Worm (Caenorhabditis elegans) whole organism, late embryonic: Measurements from ENCODE around the gene ser-2.

Experiments used
- K02D7.2 ChIP-seq: sonication (generic microtip); optimal IDR thresholded peaks from 2 replicates; lab custom pipeline; 2017; ENCODE audit warnings: mild to moderate bottlenecking, missing genetic modification characterization, missing compliant biosample characterization
- ceh-14 ChIP-seq: sonication (generic microtip); optimal IDR thresholded peaks from 2 replicates; lab custom pipeline; 2016; ENCODE audit warnings: missing genotype, missing genetic modification characterization, missing compliant biosample characterization
- ceh-19 ChIP-seq: fragments of 200-800 bp; sonication (Bioruptor generic); optimal IDR thresholded peaks from 2 replicates; lab custom pipeline; 2018; ENCODE audit warnings: mild to moderate bottlenecking, missing genetic modification characterization, missing compliant biosample characterization
- dmd-4 ChIP-seq: sonication (generic microtip); optimal IDR thresholded peaks from 2 replicates; lab custom pipeline; 2016; ENCODE audit warnings: borderline replicate concordance, missing genetic modification characterization, missing compliant biosample characterization
- fkh-10 ChIP-seq: fragments of 150-350 bp; optimal IDR thresholded peaks from 2 replicates; lab custom pipeline; 2014; ENCODE audit warnings: missing biosample characterization, missing genetic modification reagents, missing genetic modification characterization
- hlh-13 ChIP-seq: fragments of 200-800 bp; sonication (Bioruptor generic); optimal IDR thresholded peaks from 2 replicates; lab custom pipeline; 2018; ENCODE audit warnings: mild to moderate bottlenecking, missing genetic modification characterization, missing compliant biosample characterization
- hlh-30 ChIP-seq: sonication (generic microtip); optimal IDR thresholded peaks from 2 replicates; lab custom pipeline; 2017; ENCODE audit warnings: antibody characterized with exemption, missing genetic modification characterization, missing compliant biosample characterization; ENCODE audit not compliant: insufficient read depth
- hlh-6 ChIP-seq: sonication (generic microtip); optimal IDR thresholded peaks from 2 replicates; lab custom pipeline; 2016; ENCODE audit warnings: missing genotype, missing genetic modification characterization, missing compliant biosample characterization
- nhr-232 ChIP-seq: sonication (generic microtip); optimal IDR thresholded peaks from 2 replicates; lab custom pipeline; 2016; ENCODE audit warnings: missing genetic modification characterization, missing compliant biosample characterization
- pha-4 ChIP-seq: fragments of 150-350 bp; optimal IDR thresholded peaks from 2 replicates; lab custom pipeline; 2018; ENCODE audit warnings: missing biosample characterization, missing genetic modification reagents, missing genetic modification characterization
- rnt-1 ChIP-seq: sonication (generic microtip); optimal IDR thresholded peaks from 2 replicates; lab custom pipeline; 2016; ENCODE audit warnings: missing genetic modification characterization, missing compliant biosample characterization
- sox-2 ChIP-seq: fragments of 200-800 bp; sonication (Bioruptor generic); IDR thresholded peaks from 2 replicates; pipeline ENCODE4 v1.3.6; 2022; ENCODE audit warnings: missing genetic modification reagents, missing genetic modification characterization, missing compliant biosample characterization
- tbx-2 ChIP-seq: sonication (generic microtip); optimal IDR thresholded peaks from 2 replicates; lab custom pipeline; 2016; ENCODE audit warnings: missing genetic modification characterization, missing compliant biosample characterization

DNA sequence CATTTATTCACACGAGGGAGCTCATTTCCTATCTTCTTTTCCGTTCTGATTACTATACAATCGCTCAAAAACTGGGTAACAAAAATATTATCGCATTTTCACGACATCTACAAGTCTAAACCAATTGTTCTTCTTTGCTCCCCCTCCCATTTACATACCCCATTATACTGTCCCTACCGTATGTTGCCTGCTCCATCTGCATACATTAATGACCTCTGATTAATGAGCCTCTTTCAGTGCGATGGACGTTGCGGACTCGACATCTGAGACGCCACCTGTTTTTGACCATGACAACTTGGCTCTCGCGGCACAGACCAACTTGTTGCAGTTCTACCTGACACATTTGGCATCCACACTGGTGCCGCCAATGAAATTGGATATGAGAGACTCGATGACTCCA, 6.4 kb upstream of the ser-2 start, which contains the start of gene nhr-91:
- no peak for TF ChIP-seq hlh-13
- no peak for TF ChIP-seq K02D7.2
- no peak for TF ChIP-seq sox-2
- TF ChIP-seq pha-4 (tag; lab: Kevin White, UChicago) = no peak
- no peak for TF ChIP-seq nhr-232 (tag; lab: Kevin White, UChicago)
- TF ChIP-seq dmd-4 (tag; lab: Kevin White, UChicago) = no peak
- TF ChIP-seq ceh-14 = no peak
- no peak for TF ChIP-seq hlh-30
- no peak for TF ChIP-seq ceh-19 (GFP tag; lab: Kevin White, UChicago)
- TF ChIP-seq tbx-2 = no peak
- no peak for TF ChIP-seq fkh-10 (GFP tag; lab: Kevin White, UChicago)
- TF ChIP-seq hlh-6 = no peak
- TF ChIP-seq rnt-1 = no peak
